Worm (Caenorhabditis elegans) whole organism, L1 larva: ENCODE data around the gene lgc-12.

Source experiments
- C04F5.9 ChIP-seq: sonication (generic microtip); optimal IDR thresholded peaks from 2 replicates; lab custom pipeline; 2016; ENCODE audit warnings: missing genetic modification characterization, missing compliant biosample characterization
- C16A3.4 ChIP-seq: fragments of 150-350 bp; optimal IDR thresholded peaks from 2 replicates; lab custom pipeline; 2014; ENCODE audit warnings: missing biosample characterization, missing genetic modification characterization
- C34B4.2 ChIP-seq: sonication (generic microtip); optimal IDR thresholded peaks from 2 replicates; lab custom pipeline; 2017; ENCODE audit warnings: mild to moderate bottlenecking, missing genetic modification characterization, missing compliant biosample characterization
- F16B12.6 ChIP-seq: fragments of 150-350 bp; optimal IDR thresholded peaks from 2 replicates; lab custom pipeline; 2014; ENCODE audit warnings: missing biosample characterization, missing genetic modification characterization
- alr-1 ChIP-seq: fragments of 200-800 bp; sonication (Bioruptor generic); optimal IDR thresholded peaks from 2 replicates; lab custom pipeline; 2018; ENCODE audit warnings: borderline replicate concordance, mild to moderate bottlenecking, missing genetic modification characterization, missing compliant biosample characterization
- blmp-1 ChIP-seq: fragments of 150-350 bp; optimal IDR thresholded peaks from 2 replicates; lab custom pipeline; 2014; ENCODE audit warnings: missing biosample characterization, missing genetic modification characterization
- ceh-63 ChIP-seq: fragments of 200-800 bp; sonication (Bioruptor generic); optimal IDR thresholded peaks from 2 replicates; lab custom pipeline; 2018; ENCODE audit warnings: mild to moderate bottlenecking, missing genetic modification characterization, missing compliant biosample characterization
- ceh-88 ChIP-seq: fragments of 200-800 bp; sonication (Bioruptor generic); IDR thresholded peaks from 2 replicates; pipeline ENCODE4 v1.3.6; 2022; ENCODE audit warnings: missing genetic modification characterization, missing compliant biosample characterization
- ceh-90 ChIP-seq: sonication (generic microtip); optimal IDR thresholded peaks from 2 replicates; lab custom pipeline; 2016; ENCODE audit warnings: missing genetic modification characterization, missing compliant biosample characterization
- ces-1 ChIP-seq: fragments of 150-350 bp; optimal IDR thresholded peaks from 2 replicates; lab custom pipeline; 2014; ENCODE audit warnings: missing biosample characterization, missing genetic modification reagents, missing genetic modification characterization
- dpl-1 ChIP-seq, 3 experiments: fragments of 150-350 bp in 2 of 3; sonication (generic microtip) in 1 of 3; optimal IDR thresholded peaks; 2 replicates each; lab custom pipeline; 2014 to 2017; ENCODE audit warnings: missing biosample characterization in 3 of 3, missing genetic modification characterization in 3 of 3, missing genetic modification reagents in 3 of 3
- dsc-1 ChIP-seq: sonication (generic microtip); optimal IDR thresholded peaks from 2 replicates; lab custom pipeline; 2016; ENCODE audit warnings: mild to moderate bottlenecking, missing genetic modification characterization, missing compliant biosample characterization
- efl-1 ChIP-seq, 4 experiments: fragments of 150-350 bp; optimal IDR thresholded peaks in 3 of 4; peaks in 1 of 4; 1 replicate in 1 of 4; 2 replicates in 3 of 4; lab custom pipeline; 2014; ENCODE audit warnings: missing biosample characterization in 2 of 4, missing genetic modification characterization in 2 of 4, missing genetic modification reagents in 2 of 4
- efl-3 ChIP-seq: fragments of 200-800 bp; sonication (Bioruptor generic); optimal IDR thresholded peaks from 2 replicates; lab custom pipeline; 2018; ENCODE audit warnings: mild to moderate bottlenecking, missing genetic modification characterization, missing compliant biosample characterization
- egl-13 ChIP-seq: sonication (generic microtip); optimal IDR thresholded peaks from 2 replicates; lab custom pipeline; 2016; ENCODE audit warnings: missing genotype, missing genetic modification reagents, missing genetic modification characterization, missing compliant biosample characterization
- egl-27 ChIP-seq, 2 experiments: fragments of 150-350 bp in 1 of 2; sonication (generic microtip); optimal IDR thresholded peaks; 3 replicates each; lab custom pipeline; 2017 to 2018; ENCODE audit warnings: missing biosample characterization in 2 of 2, missing genetic modification characterization in 2 of 2, missing genetic modification reagents in 2 of 2
- elt-2 ChIP-seq: sonication (generic microtip); optimal IDR thresholded peaks from 2 replicates; lab custom pipeline; 2016; ENCODE audit warnings: missing genetic modification characterization, mild to moderate bottlenecking, inconsistent platforms, missing compliant biosample characterization, missing genetic modification reagents
- ets-5 ChIP-seq: fragments of 200-800 bp; sonication (Bioruptor generic); IDR thresholded peaks from 2 replicates; pipeline ENCODE4 v1.3.6; 2022; ENCODE audit warnings: missing genetic modification characterization, missing compliant biosample characterization
- fkh-10 ChIP-seq: sonication (generic microtip); optimal IDR thresholded peaks from 2 replicates; lab custom pipeline; 2017; ENCODE audit warnings: missing biosample characterization, missing genetic modification reagents, missing genetic modification characterization
- fkh-8 ChIP-seq: sonication (generic microtip); optimal IDR thresholded peaks from 2 replicates; lab custom pipeline; 2016; ENCODE audit warnings: mild to moderate bottlenecking, missing genetic modification characterization, missing compliant biosample characterization
- fos-1 ChIP-seq: fragments of 150-350 bp; optimal IDR thresholded peaks from 2 replicates; lab custom pipeline; 2014; ENCODE audit warnings: missing biosample characterization, missing genetic modification characterization
- hlh-4 ChIP-seq: sonication (generic microtip); optimal IDR thresholded peaks from 2 replicates; lab custom pipeline; 2016; ENCODE audit warnings: mild to moderate bottlenecking, missing genetic modification characterization, missing compliant biosample characterization
- irx-1 ChIP-seq: sonication (generic microtip); optimal IDR thresholded peaks from 2 replicates; lab custom pipeline; 2016; ENCODE audit warnings: missing genetic modification characterization, missing compliant biosample characterization
- isw-1 ChIP-seq: fragments of 200-800 bp; sonication (Bioruptor generic); IDR thresholded peaks from 2 replicates; pipeline ENCODE4 v1.3.6; 2022; ENCODE audit warnings: missing genetic modification characterization, missing compliant biosample characterization
- jun-1 ChIP-seq: fragments of 150-350 bp; optimal IDR thresholded peaks from 2 replicates; lab custom pipeline; 2014; ENCODE audit warnings: missing biosample characterization, missing genetic modification reagents, missing genetic modification characterization
- lin-13 ChIP-seq: fragments of 150-350 bp; optimal IDR thresholded peaks from 2 replicates; lab custom pipeline; 2014; ENCODE audit warnings: missing biosample characterization, missing genetic modification reagents, missing genetic modification characterization
- lin-15B ChIP-seq: fragments of 150-350 bp; sonication (generic microtip); optimal IDR thresholded peaks from 3 replicates; lab custom pipeline; 2014; ENCODE audit warnings: missing biosample characterization, missing genetic modification characterization
- mab-9 ChIP-seq: fragments of 200-800 bp; sonication (Bioruptor generic); IDR thresholded peaks from 2 replicates; pipeline ENCODE4 v1.3.6; 2022; ENCODE audit warnings: missing genetic modification reagents, missing genetic modification characterization, missing compliant biosample characterization
- mdl-1 ChIP-seq, 2 experiments: fragments of 150-350 bp; optimal IDR thresholded peaks; 2 replicates each; lab custom pipeline; 2014 to 2017; ENCODE audit warnings: missing biosample characterization in 2 of 2, missing genetic modification characterization in 2 of 2, inconsistent platforms in 1 of 2
- nhr-12 ChIP-seq: sonication (generic microtip); optimal IDR thresholded peaks from 2 replicates; lab custom pipeline; 2017; ENCODE audit warnings: missing biosample characterization, missing genetic modification characterization
- nhr-19 ChIP-seq: fragments of 200-800 bp; sonication (Bioruptor generic); conservative IDR thresholded peaks from 2 replicates; pipeline ENCODE4 v1.3.6; 2022; ENCODE audit warnings: missing genetic modification characterization, missing compliant biosample characterization
- nhr-20 ChIP-seq: sonication (generic microtip); optimal IDR thresholded peaks from 2 replicates; lab custom pipeline; 2016; ENCODE audit warnings: mild to moderate bottlenecking, missing genetic modification characterization, missing compliant biosample characterization
- nhr-237 ChIP-seq: fragments of 150-350 bp; optimal IDR thresholded peaks from 2 replicates; lab custom pipeline; 2014; ENCODE audit warnings: missing biosample characterization, missing genetic modification characterization
- nhr-28 ChIP-seq: fragments of 150-350 bp; optimal IDR thresholded peaks from 2 replicates; lab custom pipeline; 2014; ENCODE audit warnings: missing biosample characterization, missing genetic modification characterization
- nhr-76 ChIP-seq: sonication (generic microtip); optimal IDR thresholded peaks from 2 replicates; lab custom pipeline; 2017; ENCODE audit warnings: missing biosample characterization, missing genetic modification characterization
- pqm-1 ChIP-seq: sonication (generic microtip); optimal IDR thresholded peaks from 3 replicates; lab custom pipeline; 2017; ENCODE audit warnings: missing biosample characterization, missing genetic modification characterization
- skn-1 ChIP-seq: fragments of 150-350 bp; optimal IDR thresholded peaks from 2 replicates; lab custom pipeline; 2014; ENCODE audit warnings: missing biosample characterization, missing genetic modification characterization
- snu-23 ChIP-seq: sonication (generic microtip); optimal IDR thresholded peaks from 2 replicates; lab custom pipeline; 2016; ENCODE audit warnings: missing genetic modification characterization, missing compliant biosample characterization
- sox-4 ChIP-seq: sonication (generic microtip); optimal IDR thresholded peaks from 2 replicates; lab custom pipeline; 2016; ENCODE audit warnings: missing genetic modification characterization, missing compliant biosample characterization
- swsn-7 ChIP-seq: sonication (generic microtip); optimal IDR thresholded peaks from 2 replicates; lab custom pipeline; 2016; ENCODE audit warnings: missing genetic modification characterization, missing compliant biosample characterization
- tbx-2 ChIP-seq: sonication (generic microtip); optimal IDR thresholded peaks from 2 replicates; lab custom pipeline; 2016; ENCODE audit warnings: missing genetic modification characterization, missing compliant biosample characterization
- unc-30 ChIP-seq: sonication (generic microtip); optimal IDR thresholded peaks from 2 replicates; lab custom pipeline; 2017; ENCODE audit warnings: missing biosample characterization, missing genetic modification characterization
- unc-62 ChIP-seq: fragments of 150-350 bp; optimal IDR thresholded peaks from 2 replicates; lab custom pipeline; 2014; ENCODE audit warnings: missing biosample characterization, missing genetic modification reagents, missing genetic modification characterization
- unc-98 ChIP-seq: fragments of 200-800 bp; sonication (Bioruptor generic); IDR thresholded peaks from 2 replicates; pipeline ENCODE4 v1.3.6; 2022; ENCODE audit warnings: missing genetic modification characterization, missing compliant biosample characterization
- zip-4 ChIP-seq: fragments of 200-800 bp; sonication (Bioruptor generic); optimal IDR thresholded peaks from 2 replicates; lab custom pipeline; 2018; ENCODE audit warnings: mild to moderate bottlenecking, missing genetic modification characterization, moderate library complexity, missing compliant biosample characterization
- ztf-11 ChIP-seq, 2 experiments: sonication (generic microtip); optimal IDR thresholded peaks; 2 replicates each; lab custom pipeline; 2016 to 2017; ENCODE audit warnings: missing genetic modification characterization in 2 of 2, missing biosample characterization in 1 of 2, missing compliant biosample characterization in 1 of 2
- ztf-4 ChIP-seq: fragments of 150-350 bp; optimal IDR thresholded peaks from 2 replicates; lab custom pipeline; 2014; ENCODE audit warnings: missing biosample characterization, missing genetic modification characterization

Gene lgc-12

ce11 chrIII:7534648-7535047 is 27.3 kb upstream of the lgc-12 start (continued):
- no peak for TF ChIP-seq sox-4 (tag; lab: Kevin White, UChicago)
- TF ChIP-seq dpl-1 (GFP tag; optimal IDR thresholded peaks at IDR 0.05; lab: Kevin White, UChicago) = no peak
- no peak for TF ChIP-seq C04F5.9 (tag; lab: Kevin White, UChicago)
- no peak for TF ChIP-seq nhr-76 (tag; lab: Kevin White, UChicago)
- no peak for TF ChIP-seq efl-3
- TF ChIP-seq fkh-8 (tag; lab: Kevin White, UChicago) = no peak
- TF ChIP-seq fkh-10 = no peak
- no peak for TF ChIP-seq nhr-28
- TF ChIP-seq ceh-63 (GFP tag; lab: Kevin White, UChicago) = no peak
- no peak for TF ChIP-seq pqm-1 (tag; lab: Kevin White, UChicago)
- no peak for TF ChIP-seq C16A3.4 (tag; lab: Kevin White, UChicago)
- no peak for TF ChIP-seq ztf-4
- no peak for TF ChIP-seq fos-1 (tag; lab: Kevin White, UChicago)
- TF ChIP-seq elt-2 (tag; lab: Kevin White, UChicago) = no peak
- TF ChIP-seq nhr-12 (tag; lab: Kevin White, UChicago) = no peak
- TF ChIP-seq nhr-20 = peak; percentile 44
- no peak for TF ChIP-seq hlh-4
- TF ChIP-seq lin-15B = no peak
- no peak for TF ChIP-seq nhr-237 (tag; lab: Kevin White, UChicago)
- TF ChIP-seq unc-98 (GFP tag; lab: Robert Waterston, UW) = no peak
- TF ChIP-seq tbx-2 (tag; lab: Kevin White, UChicago) = peak; percentile 77
- no peak for TF ChIP-seq mab-9 (GFP tag; lab: Robert Waterston, UW)
- TF ChIP-seq skn-1 (tag; lab: Kevin White, UChicago) = no peak
- no peak for TF ChIP-seq ces-1 (GFP tag; lab: Kevin White, UChicago)
- no peak for TF ChIP-seq unc-30
- no peak for TF ChIP-seq alr-1 (tag; lab: Kevin White, UChicago)
- TF ChIP-seq egl-27 (tag; optimal IDR thresholded peaks at IDR 0.05; lab: Kevin White, UChicago) = no peak
- peak in 1 of 2 experiments; percentile 62 for TF ChIP-seq ztf-11 (tag; optimal IDR thresholded peaks at IDR 0.05; lab: Kevin White, UChicago)
- no peak for TF ChIP-seq lin-13 (GFP tag; lab: Kevin White, UChicago)
- peak; percentile 44 for TF ChIP-seq snu-23 (GFP tag; lab: Kevin White, UChicago)
- peak; percentile 51 for TF ChIP-seq nhr-19 (GFP tag; lab: Robert Waterston, UW)
- TF ChIP-seq F16B12.6 (tag; lab: Kevin White, UChicago) = no peak
- no peak for TF ChIP-seq dsc-1 (tag; lab: Kevin White, UChicago)
- TF ChIP-seq efl-1 (optimal IDR thresholded peaks at IDR 0.05; lab: Kevin White, UChicago) = no peak
- no peak for TF ChIP-seq efl-1 (GFP tag; optimal IDR thresholded peaks at IDR 0.05 in 1 of 2; lab: Kevin White, UChicago)
- TF ChIP-seq swsn-7 (tag; lab: Kevin White, UChicago) = peak; percentile 31
- no peak for TF ChIP-seq zip-4 (GFP tag; lab: Kevin White, UChicago)
- TF ChIP-seq isw-1 (GFP tag; lab: Robert Waterston, UW) = no peak
- no peak for TF ChIP-seq jun-1 (tag; lab: Kevin White, UChicago)
- no peak for TF ChIP-seq irx-1 (tag; lab: Kevin White, UChicago)
- TF ChIP-seq ets-5 (GFP tag; lab: Robert Waterston, UW) = no peak
- no peak for TF ChIP-seq mdl-1 (tag; optimal IDR thresholded peaks at IDR 0.05; lab: Kevin White, UChicago)
- no peak for TF ChIP-seq ceh-88
- no peak for TF ChIP-seq ceh-90 (tag; lab: Kevin White, UChicago)
- TF ChIP-seq egl-13 (tag; lab: Kevin White, UChicago) = no peak
- no peak for TF ChIP-seq unc-62 (GFP tag; lab: Kevin White, UChicago)
- no peak for TF ChIP-seq C34B4.2 (tag; lab: Kevin White, UChicago)
- peak; percentile 89 for TF ChIP-seq blmp-1 (tag; lab: Kevin White, UChicago)
